Worm (Caenorhabditis elegans): ENCODE data around the gene C54F6.18.

DNA sequence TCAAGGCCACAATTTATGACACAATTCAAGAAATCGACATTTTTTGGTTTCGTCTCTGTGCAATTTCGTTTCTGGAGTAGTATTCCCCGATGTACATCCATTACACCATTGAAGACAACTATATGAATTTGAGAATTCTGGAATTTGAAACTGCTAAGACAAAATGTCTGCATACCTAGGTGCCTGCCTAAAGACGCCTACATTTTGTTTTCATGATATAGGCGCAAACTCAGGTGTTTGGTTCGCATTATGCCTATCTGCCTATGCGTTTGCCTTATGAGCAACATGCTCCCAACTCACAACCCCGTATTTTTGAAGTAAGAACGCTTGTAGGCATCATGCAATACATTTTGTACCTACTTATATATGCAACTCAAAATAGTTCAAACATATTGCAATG, 45.2 kb downstream of the C54F6.18 start, which contains the start of gene F19F10.14:
- TF ChIP-seq zag-1 (tag; optimal IDR thresholded peaks at IDR 0.05) (no peak), jun-1 (tag; optimal IDR thresholded peaks at IDR 0.05) (no peak), ztf-11 (tag; optimal IDR thresholded peaks at IDR 0.05) (no peak), ama-1 (optimal IDR thresholded peaks at IDR 0.05) (no peak), ztf-4 (tag; optimal IDR thresholded peaks at IDR 0.05) (no peak), mef-2 (tag; optimal IDR thresholded peaks at IDR 0.05) (no peak)

All from whole organism, L1 larva.